Worm (Caenorhabditis elegans): ENCODE results near the gene snpc-1.2.

DNA sequence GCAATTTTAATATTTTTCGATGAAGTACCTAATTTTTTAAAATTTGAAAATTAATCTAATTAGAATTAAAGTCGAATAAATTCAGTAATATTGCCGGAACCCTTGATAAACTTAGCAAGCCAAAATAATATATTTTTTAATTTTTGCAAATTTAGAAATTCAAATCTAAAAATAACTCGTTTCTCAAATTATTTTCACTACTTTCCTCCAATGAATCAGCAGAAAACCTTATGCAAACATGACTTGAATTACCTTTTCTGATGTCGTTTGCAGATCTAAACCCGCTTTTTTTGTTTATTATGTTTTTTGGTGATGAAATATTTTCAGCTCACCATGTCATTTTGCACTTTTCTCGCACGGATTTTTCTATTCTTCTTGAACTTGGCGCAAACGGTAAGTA, 43.0 kb upstream of the snpc-1.2 start, which contains the start of gene tsp-3:
- TF ChIP-seq nhr-237 (tag; optimal IDR thresholded peaks at IDR 0.05) (no peak), ama-1 (optimal IDR thresholded peaks at IDR 0.05) (no peak), unc-130 (tag; optimal IDR thresholded peaks at IDR 0.05) (no peak), skn-1 (tag; optimal IDR thresholded peaks at IDR 0.05) (no peak), sptf-1 (tag; optimal IDR thresholded peaks at IDR 0.05) (no peak), fos-1 (tag; optimal IDR thresholded peaks at IDR 0.05) (no peak), lir-3 (tag; optimal IDR thresholded peaks at IDR 0.05; ENCODE audit: poor library complexity) (no peak), ceh-8 (GFP tag; optimal IDR thresholded peaks at IDR 0.05) (no peak), mef-2 (tag; optimal IDR thresholded peaks at IDR 0.05) (no peak), nhr-11 (tag; optimal IDR thresholded peaks at IDR 0.05) (no peak), nhr-20 (tag; optimal IDR thresholded peaks at IDR 0.05) (no peak), elt-2 (tag; optimal IDR thresholded peaks at IDR 0.05) (no peak), ceh-82 (tag; optimal IDR thresholded peaks at IDR 0.05) (no peak)

Data from whole organism, L1 larva.